Worm (Caenorhabditis elegans): ENCODE results near the gene nhr-188.

The nhr-188 gene

DNA sequence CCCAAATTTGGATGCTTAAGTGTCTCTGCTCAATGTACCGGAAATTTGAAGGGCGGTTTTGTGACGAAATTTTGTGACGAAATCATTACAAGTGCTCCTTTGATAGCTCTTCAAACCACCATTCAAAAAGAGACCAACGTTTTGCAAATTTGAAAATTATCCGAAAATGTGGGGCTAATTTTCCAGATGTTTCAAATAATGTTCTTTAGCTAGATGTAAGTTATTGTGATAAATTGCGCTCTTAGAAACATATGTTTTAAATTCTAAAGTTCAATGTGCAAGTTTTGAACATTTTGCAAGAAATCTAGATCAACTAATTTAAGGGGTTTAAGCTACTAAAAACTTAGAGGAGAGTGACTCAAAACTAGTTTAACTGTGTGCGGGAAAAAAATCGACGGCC is 36.8 kb downstream of the nhr-188 start:
- TF ChIP-seq ceh-32 (tag; optimal IDR thresholded peaks at IDR 0.05; ENCODE audit: poor library complexity), result no peak
- TF ChIP-seq madf-5 (GFP tag; IDR thresholded peaks at IDR 0.05), result no peak
- no peak for TF ChIP-seq lin-38 (GFP tag; IDR thresholded peaks at IDR 0.05)
- TF ChIP-seq attf-4 (tag; optimal IDR thresholded peaks at IDR 0.05), result no peak
- no peak for TF ChIP-seq lsy-2 (tag; optimal IDR thresholded peaks at IDR 0.05)
- no peak for TF ChIP-seq mes-2 (tag; optimal IDR thresholded peaks at IDR 0.05; ENCODE audit: poor library complexity, severe bottlenecking)

DNA sequence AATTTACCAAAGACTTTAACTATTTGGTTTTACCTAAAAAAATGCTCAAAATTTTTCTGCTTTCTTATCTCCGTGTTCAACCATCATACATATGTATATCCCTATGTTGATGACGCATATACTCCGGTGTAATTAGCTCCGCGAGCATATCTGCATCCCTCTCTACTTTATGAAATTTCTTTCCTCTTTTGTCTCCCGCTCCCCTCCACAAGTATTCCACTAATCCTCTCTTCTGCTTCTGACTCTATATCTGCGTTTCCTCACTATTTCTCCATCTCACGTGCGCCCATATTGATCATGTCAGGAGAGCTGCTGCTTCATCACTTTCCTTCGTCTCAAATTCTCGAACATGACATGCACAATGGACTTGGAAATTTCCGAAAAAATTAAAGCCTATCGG is 42.7 kb downstream of the nhr-188 start, which contains the start of gene H10D18.1:
Gene H10D18.1 (plus strand): TSS at position 277 of the 400 bp plus-strand sequence.
- TF ChIP-seq hlh-30 (tag; optimal IDR thresholded peaks at IDR 0.05; ENCODE audit: insufficient read depth) (peak; percentile 46), php-3 (GFP tag; IDR thresholded peaks at IDR 0.05) (no peak), mxl-3 (GFP tag; optimal IDR thresholded peaks at IDR 0.05) (no peak), lim-7 (GFP tag; IDR thresholded peaks at IDR 0.05) (no peak), ceh-44 (GFP tag; IDR thresholded peaks at IDR 0.05) (no peak), mdl-1 (tag; optimal IDR thresholded peaks at IDR 0.05) (peak in 1 of 2 experiments; percentile 6), spr-3 (GFP tag; optimal IDR thresholded peaks at IDR 0.05) (no peak), dmd-6 (GFP tag; IDR thresholded peaks at IDR 0.05) (no peak), sdz-12 (GFP tag; optimal IDR thresholded peaks at IDR 0.05) (no peak), mdt-29 (GFP tag; IDR thresholded peaks at IDR 0.05) (no peak)

- TF ChIP-seq skn-1 (tag; optimal IDR thresholded peaks at IDR 0.05) (no peak), F37D6.2 (tag; optimal IDR thresholded peaks at IDR 0.05) (no peak), sdz-12 (GFP tag; optimal IDR thresholded peaks at IDR 0.05) (no peak), hlh-30 (tag; optimal IDR thresholded peaks at IDR 0.05; ENCODE audit: insufficient read depth) (no peak), Y75B8A.6 (GFP tag; IDR thresholded peaks at IDR 0.05) (no peak), daf-16 (GFP tag; optimal IDR thresholded peaks at IDR 0.05) (no peak), daf-16 (tag; optimal IDR thresholded peaks at IDR 0.05) (no peak), set-16 (GFP tag; IDR thresholded peaks at IDR 0.05) (peak; percentile 51), php-3 (GFP tag; IDR thresholded peaks at IDR 0.05) (no peak), zfp-2 (tag; optimal IDR thresholded peaks at IDR 0.05) (no peak), mxl-2 (GFP tag; conservative IDR thresholded peaks at IDR 0.05) (no peak), nhr-6 (tag; optimal IDR thresholded peaks at IDR 0.05) (no peak), unc-130 (GFP tag; optimal IDR thresholded peaks at IDR 0.05) (no peak), aha-1 (tag) (peak; percentile 7), madf-9 (GFP tag; conservative IDR thresholded peaks at IDR 0.05) (no peak), D1046.2 (GFP tag; IDR thresholded peaks at IDR 0.05) (no peak), nhr-11 (tag; optimal IDR thresholded peaks at IDR 0.05) (no peak), tag-97 (GFP tag; IDR thresholded peaks at IDR 0.05) (no peak), lsy-2 (tag; optimal IDR thresholded peaks at IDR 0.05) (no peak)
Measured at ce11 chrV:3814009-3814408, 43.7 kb downstream of the nhr-188 start.

DNA sequence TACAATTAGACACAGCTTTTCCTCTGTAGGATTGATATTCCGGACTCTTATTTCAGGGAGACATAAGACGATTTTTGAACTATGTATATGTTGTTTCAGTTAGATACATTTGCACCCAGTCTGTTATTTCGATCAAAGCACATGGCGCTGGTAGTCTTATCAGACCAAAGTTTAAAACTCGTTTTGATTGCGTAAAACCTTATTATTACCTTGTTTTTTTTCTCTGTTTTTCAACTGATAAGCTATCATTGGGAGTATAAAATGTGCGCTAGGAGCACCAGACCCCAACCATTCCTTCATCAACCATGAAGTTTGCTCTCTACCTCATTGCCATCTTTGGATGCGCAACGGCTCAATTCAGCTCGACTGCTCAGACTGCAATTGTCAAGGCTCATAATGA is 45.4 kb downstream of the nhr-188 start, which contains the start of gene scl-12:
Gene scl-12 (plus strand): TSS at position 301 of the 400 bp plus-strand sequence.
- TF ChIP-seq aha-1 (tag) (peak; percentile 47), pqm-1 (tag; optimal IDR thresholded peaks at IDR 0.05) (no peak), dmd-8 (GFP tag; IDR thresholded peaks at IDR 0.05) (0 out of 2 replicates have a peak, but pooled peaks have one; percentile 31), hif-1 (tag; optimal IDR thresholded peaks at IDR 0.05) (no peak)

DNA sequence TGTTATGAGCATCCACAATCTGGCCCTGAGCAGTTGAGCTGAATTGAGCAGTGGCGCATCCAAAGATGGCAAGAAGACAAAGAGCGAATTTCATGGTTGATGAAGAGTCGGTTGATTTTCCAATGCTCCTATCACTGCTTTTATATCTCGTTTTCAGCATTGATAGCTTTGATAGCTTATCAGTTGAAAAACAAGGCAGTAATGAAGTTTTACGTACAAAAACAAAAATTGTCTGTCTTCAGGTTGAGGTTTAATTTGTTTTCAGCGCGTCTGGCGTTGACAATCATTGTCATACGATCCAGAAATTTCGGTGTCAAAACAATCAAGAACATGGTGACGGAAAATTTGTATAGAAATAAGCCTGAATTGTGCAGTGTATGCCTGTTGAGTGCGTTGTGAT is 46.1 kb downstream of the nhr-188 start, which contains the start of gene scl-13:
Gene scl-13 (minus strand): TSS at position 101 of the 400 bp plus-strand sequence.
- no peak for TF ChIP-seq php-3 (GFP tag; IDR thresholded peaks at IDR 0.05)
- no peak for TF ChIP-seq mep-1 (tag; optimal IDR thresholded peaks at IDR 0.05)
- no peak for TF ChIP-seq lin-1 (GFP tag; IDR thresholded peaks at IDR 0.05)
- TF ChIP-seq ceh-28 (tag; optimal IDR thresholded peaks at IDR 0.05), result no peak
- no peak for TF ChIP-seq skn-1 (tag; optimal IDR thresholded peaks at IDR 0.05)
- no peak for TF ChIP-seq mxl-2 (GFP tag; conservative IDR thresholded peaks at IDR 0.05)
- no peak for TF ChIP-seq nhr-76 (tag; optimal IDR thresholded peaks at IDR 0.05)
- TF ChIP-seq vab-7 (GFP tag; IDR thresholded peaks at IDR 0.05), result no peak
- no peak for TF ChIP-seq ceh-32 (tag; optimal IDR thresholded peaks at IDR 0.05; ENCODE audit: poor library complexity)
- no peak for TF ChIP-seq daf-12 (tag; optimal IDR thresholded peaks at IDR 0.05)
- TF ChIP-seq dpl-1 (GFP tag; optimal IDR thresholded peaks at IDR 0.05), result no peak
- no peak for TF ChIP-seq zfp-3 (GFP tag; conservative IDR thresholded peaks at IDR 0.05)
- TF ChIP-seq T26A8.4 (GFP tag; IDR thresholded peaks at IDR 0.05), result no peak
- TF ChIP-seq mes-2 (tag; optimal IDR thresholded peaks at IDR 0.05; ENCODE audit: poor library complexity, severe bottlenecking), result no peak
- no peak for TF ChIP-seq egl-43 (GFP tag; IDR thresholded peaks at IDR 0.05)
- TF ChIP-seq hmg-1.1 (GFP tag; IDR thresholded peaks at IDR 0.05), result no peak
